Fruit fly (Drosophila melanogaster): ENCODE data around the gene GIIIspla2.

Gene GIIIspla2

dm6 chrX:8131693-8132313, 25.6 kb upstream of the GIIIspla2 start, which contains the start of gene CG10958 (continued):
- TF ChIP-seq CG10669 (GFP tag; optimal IDR thresholded peaks at IDR 0.05) = no peak
- TF ChIP-seq net (GFP tag; optimal IDR thresholded peaks at IDR 0.05) = peak; percentile 36
- TF ChIP-seq Hr38 (GFP tag; optimal IDR thresholded peaks at IDR 0.05) = no peak
- TF ChIP-seq pdm3 (GFP tag; optimal IDR thresholded peaks at IDR 0.05) = peak; percentile 75
- peak; percentile 85 for TF ChIP-seq svp (GFP tag)
- peak; percentile 52; the same call in 1 of the 2 replicates for TF ChIP-seq CG15336 (GFP tag; IDR thresholded peaks at IDR 0.05)
- TF ChIP-seq fd59A (GFP tag; optimal IDR thresholded peaks at IDR 0.05) = no peak
- peak; percentile 66 for TF ChIP-seq acj6 (GFP tag; optimal IDR thresholded peaks at IDR 0.05)
- no peak for TF ChIP-seq CG7368 (GFP tag; optimal IDR thresholded peaks at IDR 0.05)
- TF ChIP-seq fkh (GFP tag; optimal IDR thresholded peaks at IDR 0.05) = peak; percentile 90
- TF ChIP-seq topi (GFP tag; optimal IDR thresholded peaks at IDR 0.05) = peak; percentile 65
- no peak for TF ChIP-seq Blimp-1 (GFP tag; optimal IDR thresholded peaks at IDR 0.05)
- peak; percentile 68 for TF ChIP-seq OdsH (GFP tag; optimal IDR thresholded peaks at IDR 0.05)
- TF ChIP-seq dac (GFP tag; optimal IDR thresholded peaks at IDR 0.05) = no peak
- TF ChIP-seq spab (GFP tag; optimal IDR thresholded peaks at IDR 0.05) = no peak
- TF ChIP-seq CG16779 (tag; optimal IDR thresholded peaks at IDR 0.05) = no peak
- peak; percentile 72 for TF ChIP-seq esn (GFP tag; optimal IDR thresholded peaks at IDR 0.05)
- TF ChIP-seq Eip93F (GFP tag; optimal IDR thresholded peaks at IDR 0.05) = peak; percentile 57
- peak; percentile 48 for TF ChIP-seq eg (GFP tag; IDR thresholded peaks at IDR 0.05)
- no peak for TF ChIP-seq CG4318 (GFP tag; optimal IDR thresholded peaks at IDR 0.05)

- TF ChIP-seq CG10669 (GFP tag; optimal IDR thresholded peaks at IDR 0.05) = no peak
- TF ChIP-seq CG3919 (GFP tag; optimal IDR thresholded peaks at IDR 0.05) = no peak
- TF ChIP-seq CG9139 (GFP tag; optimal IDR thresholded peaks at IDR 0.05) = no peak
- TF ChIP-seq CG1621 (tag; optimal IDR thresholded peaks at IDR 0.05) = no peak
- TF ChIP-seq CG7368 (GFP tag; optimal IDR thresholded peaks at IDR 0.05) = no peak
- no peak for TF ChIP-seq dsx (GFP tag; optimal IDR thresholded peaks at IDR 0.05; ENCODE audit: poor library complexity, severe bottlenecking)
- TF ChIP-seq esn (GFP tag; optimal IDR thresholded peaks at IDR 0.05) = no peak
- no peak for TF ChIP-seq OdsH (GFP tag; optimal IDR thresholded peaks at IDR 0.05)
- no peak for TF ChIP-seq Sox102F (GFP tag; optimal IDR thresholded peaks at IDR 0.05)
- no peak for TF ChIP-seq ss (GFP tag; optimal IDR thresholded peaks at IDR 0.05)
Observed at dm6 chrX:8135420-8135874, 22.0 kb upstream of the GIIIspla2 start, which contains the start of the genes cyr and CG2120. Gene cyr, minus strand, starts transcription at chrX:8135713. Gene CG2120, plus strand, starts transcription at chrX:8135824.

DNA sequence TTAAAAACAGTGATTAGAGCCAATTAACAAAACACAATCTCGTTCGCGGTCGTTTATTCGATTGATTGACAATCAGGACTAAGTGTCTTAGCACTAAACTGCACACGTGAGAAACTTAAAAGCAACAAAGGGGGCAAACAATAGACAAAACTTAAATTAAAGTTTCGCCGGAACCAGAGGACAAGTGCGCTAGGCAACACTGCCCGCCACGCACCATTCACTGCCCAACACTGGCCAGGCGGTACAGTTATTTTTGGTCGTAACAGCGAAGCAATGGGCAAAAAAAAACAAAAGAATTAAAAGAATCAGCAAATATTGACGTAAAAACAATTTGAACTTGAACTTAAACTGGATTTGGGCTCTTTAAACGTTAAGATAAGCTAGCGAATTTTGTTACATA, 20.1 kb upstream of the GIIIspla2 start:
- TF ChIP-seq fkh (GFP tag; optimal IDR thresholded peaks at IDR 0.05) (no peak), OdsH (GFP tag; optimal IDR thresholded peaks at IDR 0.05) (no peak), CG6163 (GFP tag; IDR thresholded peaks at IDR 0.05) (no peak), CG6276 (GFP tag; optimal IDR thresholded peaks at IDR 0.05) (no peak), CG11762 (GFP tag; optimal IDR thresholded peaks at IDR 0.05; ENCODE audit: insufficient read depth) (no peak), fd59A (GFP tag; optimal IDR thresholded peaks at IDR 0.05) (no peak), svp (GFP tag) (no peak), topi (GFP tag; optimal IDR thresholded peaks at IDR 0.05) (no peak)

DNA sequence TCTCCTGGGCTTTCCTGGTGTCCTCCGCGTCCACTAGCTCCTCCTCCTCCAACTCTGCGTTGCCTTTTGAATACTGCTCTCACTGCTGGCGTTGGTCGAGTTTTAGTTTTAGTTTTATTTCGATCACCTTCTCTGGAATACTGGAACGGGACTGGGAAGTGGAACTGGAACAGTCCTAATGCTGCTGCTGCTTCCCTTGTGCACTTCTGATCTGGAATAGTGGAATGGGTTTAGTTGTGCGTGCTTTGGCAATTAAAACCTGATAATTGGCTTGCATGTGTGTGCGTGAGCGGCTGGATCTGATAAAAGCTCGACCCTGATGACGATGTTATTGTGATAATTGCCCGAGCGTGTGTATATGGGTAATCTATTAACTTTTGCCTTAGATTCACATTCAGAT, 16.7 kb upstream of the GIIIspla2 start:
- TF ChIP-seq acj6 (GFP tag; optimal IDR thresholded peaks at IDR 0.05) = no peak
- no peak for TF ChIP-seq CG1621 (tag; optimal IDR thresholded peaks at IDR 0.05)
- TF ChIP-seq pdm3 (GFP tag; optimal IDR thresholded peaks at IDR 0.05) = no peak
- no peak for TF ChIP-seq Smox (GFP tag; optimal IDR thresholded peaks at IDR 0.05)
- TF ChIP-seq eg (GFP tag; IDR thresholded peaks at IDR 0.05) = no peak
- TF ChIP-seq Sox15 (GFP tag; optimal IDR thresholded peaks at IDR 0.05) = no peak
- no peak for TF ChIP-seq Lpt (GFP tag; optimal IDR thresholded peaks at IDR 0.05)
- no peak for TF ChIP-seq CG8119 (GFP tag; IDR thresholded peaks at IDR 0.05)
- TF ChIP-seq CG9139 (GFP tag; optimal IDR thresholded peaks at IDR 0.05) = no peak
- TF ChIP-seq Eip75B (GFP tag; optimal IDR thresholded peaks at IDR 0.05) = no peak
- TF ChIP-seq Sox102F (GFP tag; optimal IDR thresholded peaks at IDR 0.05) = no peak
- no peak for TF ChIP-seq CG32006 (GFP tag; optimal IDR thresholded peaks at IDR 0.05)
- TF ChIP-seq CG4318 (GFP tag; optimal IDR thresholded peaks at IDR 0.05) = no peak
- no peak for TF ChIP-seq CG10631 (GFP tag; optimal IDR thresholded peaks at IDR 0.05)
- no peak for TF ChIP-seq CG11294 (GFP tag; IDR thresholded peaks at IDR 0.05)
- TF ChIP-seq CG31627 (GFP tag; optimal IDR thresholded peaks at IDR 0.05) = no peak

Measured in whole organism, prepupa.